Worm (Caenorhabditis elegans): ENCODE data around the gene C25D7.16.

C25D7.16 gene

ce11 chrV:15056346-15056839, 420 bp downstream of the C25D7.16 start (continued):
- no peak for TF ChIP-seq unc-130 (GFP tag; optimal IDR thresholded peaks at IDR 0.05)

- TF ChIP-seq madf-3 (GFP tag; IDR thresholded peaks at IDR 0.05), result no peak
- TF ChIP-seq madf-10 (tag; optimal IDR thresholded peaks at IDR 0.05), result no peak
- TF ChIP-seq let-526 (GFP tag; IDR thresholded peaks at IDR 0.05), result no peak
- TF ChIP-seq egrh-3 (GFP tag; IDR thresholded peaks at IDR 0.05), result no peak
- TF ChIP-seq dox-1 (GFP tag; IDR thresholded peaks at IDR 0.05), result no peak
- TF ChIP-seq aptf-3 (GFP tag; IDR thresholded peaks at IDR 0.05), result no peak
- TF ChIP-seq K12H6.12 (tag; optimal IDR thresholded peaks at IDR 0.05), result no peak
- TF ChIP-seq hmg-20 (GFP tag; IDR thresholded peaks at IDR 0.05), result no peak
- TF ChIP-seq attf-6 (GFP tag; IDR thresholded peaks at IDR 0.05), result no peak
- no peak for TF ChIP-seq chd-7 (tag; optimal IDR thresholded peaks at IDR 0.05)
- no peak for TF ChIP-seq Y56A3A.18 (GFP tag; IDR thresholded peaks at IDR 0.05)
- no peak for TF ChIP-seq egl-18 (GFP tag; IDR thresholded peaks at IDR 0.05)
- TF ChIP-seq F37B4.10 (GFP tag; IDR thresholded peaks at IDR 0.05), result no peak
- no peak for TF ChIP-seq sptf-2 (GFP tag; optimal IDR thresholded peaks at IDR 0.05)
- no peak for TF ChIP-seq atf-7 (tag; optimal IDR thresholded peaks at IDR 0.05)
- TF ChIP-seq T07F8.4 (tag; optimal IDR thresholded peaks at IDR 0.05), result no peak
- TF ChIP-seq B0019.2 (GFP tag; conservative IDR thresholded peaks at IDR 0.05), result no peak
- no peak for TF ChIP-seq T26A5.8 (tag; optimal IDR thresholded peaks at IDR 0.05)
- TF ChIP-seq Y67H2A.10 (GFP tag; conservative IDR thresholded peaks at IDR 0.05), result no peak
Observed at ce11 chrV:15057724-15058123, 1.8 kb downstream of the C25D7.16 start.

ce11 chrV:15058423-15058822, 2.5 kb downstream of the C25D7.16 start:
- TF ChIP-seq ztf-6 (GFP tag; IDR thresholded peaks at IDR 0.05) (no peak), F39B2.1 (GFP tag; IDR thresholded peaks at IDR 0.05) (no peak), repo-1 (tag; optimal IDR thresholded peaks at IDR 0.05) (no peak), akir-1 (GFP tag; optimal IDR thresholded peaks at IDR 0.05) (no peak), chd-7 (tag; optimal IDR thresholded peaks at IDR 0.05) (no peak), madf-3 (GFP tag; IDR thresholded peaks at IDR 0.05) (no peak), hsf-1 (GFP tag; IDR thresholded peaks at IDR 0.05) (no peak), atf-7 (tag; optimal IDR thresholded peaks at IDR 0.05) (no peak), Y79H2A.3 (GFP tag; conservative IDR thresholded peaks at IDR 0.05) (no peak), die-1 (tag; optimal IDR thresholded peaks at IDR 0.05) (no peak), F33H1.4 (GFP tag; IDR thresholded peaks at IDR 0.05) (no peak), hmg-1.2 (GFP tag; IDR thresholded peaks at IDR 0.05) (no peak), ztf-3 (GFP tag; optimal IDR thresholded peaks at IDR 0.05) (no peak), zfh-2 (GFP tag; conservative IDR thresholded peaks at IDR 0.05) (no peak), nfya-2 (GFP tag; IDR thresholded peaks at IDR 0.05) (no peak)

- TF ChIP-seq ztf-26 (tag; optimal IDR thresholded peaks at IDR 0.05) (no peak), Y95B8A.8 (GFP tag; IDR thresholded peaks at IDR 0.05) (no peak), nfya-2 (GFP tag; IDR thresholded peaks at IDR 0.05) (no peak), lin-26 (GFP tag; IDR thresholded peaks at IDR 0.05) (peak; percentile 60; the same call in 1 of the 2 replicates), hrde-1 (tag; optimal IDR thresholded peaks at IDR 0.05; ENCODE audit: borderline replicate concordance) (no peak), rpc-1 (optimal IDR thresholded peaks at IDR 0.05) (no peak), rpc-1 (tag; optimal IDR thresholded peaks at IDR 0.05) (no peak), bed-1 (GFP tag; IDR thresholded peaks at IDR 0.05) (no peak)
Observed at ce11 chrV:15058965-15059364, 3.0 kb downstream of the C25D7.16 start.

Data from whole organism, young adult.